Worm (Caenorhabditis elegans) whole organism, L3 larva: ENCODE measurements around the gene madd-2.

Experiments
- R02D3.7 ChIP-seq: fragments of 150-350 bp; optimal IDR thresholded peaks from 2 replicates; lab custom pipeline; 2014; ENCODE audit warnings: missing biosample characterization, missing genetic modification characterization
- aly-2 ChIP-seq: fragments of 150-350 bp; optimal IDR thresholded peaks from 2 replicates; lab custom pipeline; 2014; ENCODE audit warnings: missing biosample characterization, missing genetic modification characterization
- ama-1 ChIP-seq: fragments of 150-350 bp; optimal IDR thresholded peaks from 2 replicates; lab custom pipeline; 2018
- ceh-16 ChIP-seq: sonication (generic microtip); optimal IDR thresholded peaks from 2 replicates; lab custom pipeline; 2017; ENCODE audit warnings: missing biosample characterization, missing genetic modification characterization
- ceh-82 ChIP-seq: fragments of 150-350 bp; optimal IDR thresholded peaks from 2 replicates; lab custom pipeline; 2014; ENCODE audit warnings: missing biosample characterization, missing genetic modification characterization
- daf-12 ChIP-seq: fragments of 150-350 bp; optimal IDR thresholded peaks from 2 replicates; lab custom pipeline; 2014; ENCODE audit warnings: missing biosample characterization, missing genetic modification reagents, missing genetic modification characterization
- egl-27 ChIP-seq: sonication (generic microtip); optimal IDR thresholded peaks from 4 replicates; lab custom pipeline; 2017; ENCODE audit warnings: missing biosample characterization, missing genetic modification reagents, missing genetic modification characterization
- egl-5 ChIP-seq: fragments of 150-350 bp; optimal IDR thresholded peaks from 2 replicates; lab custom pipeline; 2017; ENCODE audit warnings: missing biosample characterization, missing genetic modification reagents, missing genetic modification characterization, inconsistent platforms
- elt-2 ChIP-seq: sonication (generic microtip); optimal IDR thresholded peaks from 2 replicates; lab custom pipeline; 2016; ENCODE audit warnings: missing genetic modification reagents, mild to moderate bottlenecking, missing genetic modification characterization, missing compliant biosample characterization
- elt-3 ChIP-seq, 3 experiments: fragments of 150-350 bp in 1 of 3; sonication (generic microtip) in 2 of 3; optimal IDR thresholded peaks; 2 replicates in 2 of 3; 4 replicates in 1 of 3; lab custom pipeline; 2014 to 2017; ENCODE audit warnings: missing biosample characterization in 3 of 3, missing genetic modification characterization in 3 of 3
- eor-1 ChIP-seq, 2 experiments: fragments of 150-350 bp; optimal IDR thresholded peaks; 2 replicates each; lab custom pipeline; 2014 to 2018; ENCODE audit warnings: missing biosample characterization in 2 of 2, missing genetic modification characterization in 2 of 2
- fkh-10 ChIP-seq: sonication (generic microtip); optimal IDR thresholded peaks from 2 replicates; lab custom pipeline; 2017; ENCODE audit warnings: missing biosample characterization, missing genetic modification reagents, missing genetic modification characterization
- fos-1 ChIP-seq: fragments of 150-350 bp; optimal IDR thresholded peaks from 2 replicates; lab custom pipeline; 2014; ENCODE audit warnings: missing biosample characterization, missing genetic modification characterization
- hmg-11 ChIP-seq: sonication (generic microtip); optimal IDR thresholded peaks from 2 replicates; lab custom pipeline; 2016; ENCODE audit warnings: missing genetic modification characterization, missing compliant biosample characterization
- jun-1 ChIP-seq: fragments of 150-350 bp; optimal IDR thresholded peaks from 2 replicates; lab custom pipeline; 2014; ENCODE audit warnings: missing biosample characterization, missing genetic modification reagents, missing genetic modification characterization
- lin-15B ChIP-seq: fragments of 150-350 bp; optimal IDR thresholded peaks from 2 replicates; lab custom pipeline; 2014; ENCODE audit warnings: missing biosample characterization, missing genetic modification characterization
- lin-39 ChIP-seq: fragments of 150-350 bp; optimal IDR thresholded peaks from 2 replicates; lab custom pipeline; 2018; ENCODE audit warnings: missing biosample characterization, missing genetic modification reagents, missing genetic modification characterization
- mdl-1 ChIP-seq: fragments of 150-350 bp; optimal IDR thresholded peaks from 2 replicates; lab custom pipeline; 2014; ENCODE audit warnings: missing biosample characterization, missing genetic modification characterization
- mml-1 ChIP-seq: fragments of 150-350 bp; sonication (generic microtip); optimal IDR thresholded peaks from 3 replicates; lab custom pipeline; 2014; ENCODE audit warnings: missing biosample characterization, missing genetic modification characterization
- nfya-1 ChIP-seq: sonication (generic microtip); optimal IDR thresholded peaks from 2 replicates; lab custom pipeline; 2017; ENCODE audit warnings: missing genetic modification characterization, mild to moderate bottlenecking, missing compliant biosample characterization, antibody characterized with exemption, moderate library complexity; ENCODE audit not compliant: insufficient read depth
- nhr-12 ChIP-seq: fragments of 150-350 bp; optimal IDR thresholded peaks from 2 replicates; lab custom pipeline; 2014; ENCODE audit warnings: missing biosample characterization, missing genetic modification characterization
- nhr-23 ChIP-seq: fragments of 150-350 bp; optimal IDR thresholded peaks from 2 replicates; lab custom pipeline; 2014; ENCODE audit warnings: missing biosample characterization, missing genetic modification reagents, missing genetic modification characterization
- nhr-237 ChIP-seq: fragments of 150-350 bp; optimal IDR thresholded peaks from 2 replicates; lab custom pipeline; 2014; ENCODE audit warnings: missing biosample characterization, missing genetic modification characterization
- nhr-25 ChIP-seq: sonication (generic microtip); optimal IDR thresholded peaks from 2 replicates; lab custom pipeline; 2017; ENCODE audit warnings: missing biosample characterization, missing genetic modification characterization
- nhr-43 ChIP-seq: sonication (generic microtip); optimal IDR thresholded peaks from 2 replicates; lab custom pipeline; 2016; ENCODE audit warnings: mild to moderate bottlenecking, missing genetic modification characterization, missing compliant biosample characterization; ENCODE audit not compliant: poor library complexity, severe bottlenecking
- nhr-67 ChIP-seq: fragments of 150-350 bp; optimal IDR thresholded peaks from 2 replicates; lab custom pipeline; 2014; ENCODE audit warnings: missing biosample characterization, missing genetic modification characterization
- pha-4 ChIP-seq: fragments of 150-350 bp; optimal IDR thresholded peaks from 2 replicates; lab custom pipeline; 2014; ENCODE audit warnings: missing biosample characterization, missing genetic modification reagents, missing genetic modification characterization
- pqm-1 ChIP-seq: fragments of 150-350 bp; optimal IDR thresholded peaks from 2 replicates; lab custom pipeline; 2017; ENCODE audit warnings: missing biosample characterization, missing genetic modification characterization, inconsistent platforms
- skn-1 ChIP-seq: fragments of 150-350 bp; optimal IDR thresholded peaks from 2 replicates; lab custom pipeline; 2014; ENCODE audit warnings: missing biosample characterization, missing genetic modification characterization
- unc-62 ChIP-seq: fragments of 150-350 bp; sonication (generic microtip); optimal IDR thresholded peaks from 4 replicates; lab custom pipeline; 2014; ENCODE audit warnings: missing biosample characterization, missing genetic modification reagents, missing genetic modification characterization
- zag-1 ChIP-seq: fragments of 150-350 bp; optimal IDR thresholded peaks from 2 replicates; lab custom pipeline; 2014; ENCODE audit warnings: missing biosample characterization, missing genetic modification characterization
- ztf-4 ChIP-seq: fragments of 150-350 bp; optimal IDR thresholded peaks from 2 replicates; lab custom pipeline; 2014; ENCODE audit warnings: missing biosample characterization, missing genetic modification characterization

madd-2 gene

DNA sequence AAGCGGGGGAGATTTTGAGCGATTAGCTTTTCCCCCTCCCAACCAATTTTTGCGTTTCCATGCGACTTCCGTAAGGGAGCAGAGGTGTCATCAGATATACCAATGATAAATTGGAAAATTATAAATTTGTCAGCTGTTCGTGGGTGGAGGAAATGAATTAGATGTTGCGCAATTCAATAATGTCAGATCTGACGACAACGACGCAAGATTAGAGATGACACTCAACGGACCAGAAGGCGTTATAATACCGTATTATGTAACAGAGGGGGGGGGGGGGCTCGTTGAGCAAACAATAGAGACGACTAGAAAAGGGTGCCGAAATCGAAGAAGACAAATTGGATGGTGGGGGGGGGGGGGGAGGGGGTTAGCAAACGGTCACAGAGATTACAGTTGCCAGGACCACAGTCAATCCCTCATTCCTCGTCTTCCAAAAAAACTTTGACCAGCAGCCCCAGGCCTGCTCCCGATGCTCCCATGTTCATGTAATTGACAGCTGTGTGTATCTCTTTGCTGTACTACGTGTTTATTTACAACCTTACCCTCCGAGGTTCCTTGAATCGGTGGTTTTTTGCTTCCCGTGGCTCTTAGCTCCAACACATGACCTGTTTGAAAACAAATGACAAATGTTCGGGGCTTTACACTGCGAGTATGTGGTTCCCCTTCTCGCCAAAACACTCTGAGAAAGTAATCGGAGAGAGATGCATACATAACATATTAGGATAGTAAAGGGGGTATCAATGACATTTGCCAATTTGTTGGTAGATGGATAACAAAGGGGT lies 6.2 kb downstream of the madd-2 start:
- no peak for TF ChIP-seq nhr-23 (tag; lab: Kevin White, UChicago)
- TF ChIP-seq jun-1 = no peak
- TF ChIP-seq lin-39 (tag; lab: Kevin White, UChicago) = peak; percentile 67

DNA sequence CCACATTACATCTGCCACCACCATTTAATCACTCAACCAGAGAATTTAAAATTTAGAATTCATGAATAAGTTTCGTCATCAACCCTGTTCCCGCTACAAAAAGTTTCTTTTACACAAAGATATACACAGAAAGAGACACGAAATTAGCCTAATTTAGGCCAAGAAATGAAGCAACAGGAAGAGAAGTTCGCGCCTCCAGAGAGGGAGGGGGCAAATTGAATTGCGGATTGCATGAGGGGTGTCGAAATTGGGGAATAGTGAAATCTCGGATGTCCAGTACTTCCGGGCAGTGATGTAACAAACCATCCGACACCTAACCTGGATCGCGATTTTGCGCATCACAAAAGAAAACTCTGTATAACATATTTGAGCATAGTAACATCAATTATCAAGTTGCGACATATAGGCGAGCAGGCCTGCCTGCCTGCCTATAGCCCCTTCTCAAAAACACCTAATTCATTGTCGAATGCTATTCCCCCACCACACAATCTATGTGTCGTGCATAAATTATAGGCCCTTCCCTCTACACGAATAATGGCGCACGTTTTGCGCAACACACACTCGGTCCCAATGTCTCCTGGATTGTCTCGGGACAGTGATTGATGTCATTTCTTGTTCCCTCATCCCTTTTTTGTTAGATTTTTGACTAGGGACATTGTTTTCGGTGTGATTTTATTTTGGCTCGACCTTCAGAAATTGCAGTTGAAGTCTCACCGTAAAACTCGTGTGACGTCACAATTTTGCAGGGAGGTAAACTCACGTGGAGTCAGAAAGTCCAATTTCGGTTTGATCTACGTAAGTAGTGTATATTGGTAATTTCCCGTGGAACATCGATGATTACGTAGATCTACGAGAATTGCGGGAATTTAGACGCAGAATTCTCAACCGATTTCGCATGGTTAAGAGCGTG lies 7.2 kb downstream of the madd-2 start:
- no peak for TF ChIP-seq egl-5
- TF ChIP-seq aly-2 (tag; lab: Kevin White, UChicago) = no peak
- peak; percentile 79 for TF ChIP-seq lin-39 (tag; lab: Kevin White, UChicago)

- TF ChIP-seq eor-1 (tag; optimal IDR thresholded peaks at IDR 0.05; lab: Kevin White, UChicago) (no peak), egl-5 (no peak), zag-1 (tag; lab: Kevin White, UChicago) (no peak), elt-3 (tag; optimal IDR thresholded peaks at IDR 0.05; lab: Kevin White, UChicago) (no peak), ztf-4 (no peak), fkh-10 (GFP tag; lab: Kevin White, UChicago) (no peak), pqm-1 (tag; lab: Kevin White, UChicago) (no peak), ceh-82 (tag; lab: Kevin White, UChicago) (no peak), R02D3.7 (tag; lab: Kevin White, UChicago) (no peak), nhr-23 (tag; lab: Kevin White, UChicago) (no peak), egl-27 (tag; lab: Kevin White, UChicago) (no peak), mdl-1 (tag; lab: Kevin White, UChicago) (no peak), fos-1 (tag; lab: Kevin White, UChicago) (no peak), ceh-16 (no peak), elt-2 (tag; lab: Kevin White, UChicago) (no peak), mml-1 (no peak), lin-15B (no peak)
Measured at ce11 chrV:1226239-1226638, 9.0 kb downstream of the madd-2 start.

- TF ChIP-seq daf-12 (tag; lab: Kevin White, UChicago) (no peak), eor-1 (tag; optimal IDR thresholded peaks at IDR 0.05; lab: Kevin White, UChicago) (no peak), skn-1 (tag; lab: Kevin White, UChicago) (no peak), nhr-67 (tag; lab: Kevin White, UChicago) (no peak), ceh-82 (tag; lab: Kevin White, UChicago) (no peak), unc-62 (GFP tag; lab: Kevin White, UChicago) (no peak)
- TF ChIP-seq, all 47 proteins: peak for 0
Measured at ce11 chrV:1223559-1223958, 11.7 kb downstream of the madd-2 start.

ce11 chrV:1220509-1220908 lies 14.7 kb downstream of the madd-2 start, which contains the start of gene Y50D4A.10:
Gene Y50D4A.10, minus strand, starts transcription at chrV:1220565.
- TF ChIP-seq aly-2 (tag; lab: Kevin White, UChicago) (no peak), nfya-1 (no peak), nhr-67 (tag; lab: Kevin White, UChicago) (no peak), fos-1 (tag; lab: Kevin White, UChicago) (no peak), pqm-1 (tag; lab: Kevin White, UChicago) (no peak), mml-1 (no peak)

DNA sequence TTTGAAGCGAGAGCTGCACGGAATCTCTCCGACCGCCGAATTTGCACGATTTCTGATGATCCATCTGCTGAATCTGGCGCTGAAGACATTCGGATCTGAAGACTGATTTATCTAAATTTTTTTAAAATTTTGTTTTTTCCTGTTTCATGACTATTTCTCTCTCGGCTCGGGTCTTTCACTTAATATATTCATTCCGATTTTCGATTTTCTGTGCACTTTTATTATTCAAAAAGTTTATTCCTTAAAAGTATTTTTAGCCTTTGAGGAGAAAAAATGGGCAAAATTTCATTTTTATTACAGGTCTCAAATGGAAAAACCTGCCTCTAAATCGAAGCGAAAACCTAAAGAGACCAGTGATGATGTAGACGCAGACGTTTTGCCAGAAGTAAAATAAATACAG lies 27.7 kb downstream of the madd-2 start, which contains the start of gene Y50D4A.1:
Gene Y50D4A.1, plus strand, starts transcription at position 301 of the 400 bp plus-strand sequence.
- TF ChIP-seq hmg-11 (tag; lab: Kevin White, UChicago) = no peak
- no peak for TF ChIP-seq egl-27 (tag; lab: Kevin White, UChicago)
- TF ChIP-seq pha-4 (tag; lab: Kevin White, UChicago) = no peak
- TF ChIP-seq ama-1 (lab: Kevin White, UChicago) = no peak
- no peak for TF ChIP-seq skn-1 (tag; lab: Kevin White, UChicago)
- TF ChIP-seq nhr-43 (tag; lab: Kevin White, UChicago) = no peak
- TF ChIP-seq fos-1 (tag; lab: Kevin White, UChicago) = no peak
- no peak for TF ChIP-seq nhr-25 (tag; lab: Kevin White, UChicago)
- TF ChIP-seq nhr-23 (tag; lab: Kevin White, UChicago) = no peak
- no peak for TF ChIP-seq nhr-237 (tag; lab: Kevin White, UChicago)
- no peak for TF ChIP-seq zag-1 (tag; lab: Kevin White, UChicago)
- no peak for TF ChIP-seq nhr-12 (tag; lab: Kevin White, UChicago)
- no peak for TF ChIP-seq nfya-1
- TF ChIP-seq lin-39 (tag; lab: Kevin White, UChicago) = no peak
- TF ChIP-seq aly-2 (tag; lab: Kevin White, UChicago) = no peak
